Worm (Caenorhabditis elegans) whole organism, young adult: Measurements from ENCODE around the gene dph-5.
A peak's percentile ranks its signal among the peaks of the same experiment; 100 is the strongest.

Experiments
- B0019.2 ChIP-seq: fragments of 200-800 bp; sonication (Bioruptor generic); conservative IDR thresholded peaks from 2 replicates; pipeline ENCODE4 v1.3.6; 2022; ENCODE audit warnings: missing genetic modification reagents, missing genetic modification characterization, missing compliant biosample characterization
- B0261.1 ChIP-seq: sonication (generic microtip); optimal IDR thresholded peaks from 2 replicates; lab custom pipeline; 2016; ENCODE audit warnings: mild to moderate bottlenecking, missing genetic modification characterization, moderate library complexity, missing compliant biosample characterization
- D2030.7 ChIP-seq: fragments of 200-800 bp; sonication (Bioruptor generic); IDR thresholded peaks from 2 replicates; pipeline ENCODE4 v1.3.6; 2022; ENCODE audit warnings: missing genetic modification reagents, missing genetic modification characterization, missing compliant biosample characterization
- F10E7.11 ChIP-seq: sonication (generic microtip); optimal IDR thresholded peaks from 2 replicates; lab custom pipeline; 2017; ENCODE audit warnings: mild to moderate bottlenecking, missing genetic modification characterization, moderate library complexity, missing compliant biosample characterization
- F39B2.1 ChIP-seq: fragments of 200-800 bp; sonication (Bioruptor generic); IDR thresholded peaks from 2 replicates; pipeline ENCODE4 v1.3.6; 2022; ENCODE audit warnings: missing genetic modification reagents, missing genetic modification characterization, missing compliant biosample characterization
- F55B11.4 ChIP-seq: sonication (generic microtip); optimal IDR thresholded peaks from 2 replicates; lab custom pipeline; 2016; ENCODE audit warnings: missing compliant biosample characterization, missing genetic modification characterization, borderline replicate concordance; ENCODE audit not compliant: insufficient read depth
- F57A8.1 ChIP-seq: fragments of 200-800 bp; sonication (Bioruptor generic); optimal IDR thresholded peaks from 2 replicates; lab custom pipeline; 2018; ENCODE audit warnings: mild to moderate bottlenecking, missing genetic modification characterization, moderate library complexity, missing compliant biosample characterization
- F57C9.4 ChIP-seq: sonication (generic microtip); optimal IDR thresholded peaks from 2 replicates; lab custom pipeline; 2017; ENCODE audit warnings: mild to moderate bottlenecking, missing genetic modification characterization, missing compliant biosample characterization
- K12H6.12 ChIP-seq: fragments of 200-800 bp; sonication (Bioruptor generic); optimal IDR thresholded peaks from 2 replicates; lab custom pipeline; 2018; ENCODE audit warnings: mild to moderate bottlenecking, missing genetic modification characterization, missing compliant biosample characterization
- Y53F4B.3 ChIP-seq: fragments of 200-800 bp; sonication (Bioruptor generic); IDR thresholded peaks from 2 replicates; pipeline ENCODE4 v1.3.6; 2022; ENCODE audit warnings: missing genetic modification reagents, missing genetic modification characterization, missing compliant biosample characterization
- Y53G8AR.9 ChIP-seq: fragments of 200-800 bp; sonication (Bioruptor generic); conservative IDR thresholded peaks from 2 replicates; pipeline ENCODE4 v1.3.6; 2022; ENCODE audit warnings: missing genetic modification reagents, missing genetic modification characterization, missing compliant biosample characterization
- Y95B8A.8 ChIP-seq: fragments of 200-800 bp; sonication (Bioruptor generic); IDR thresholded peaks from 2 replicates; pipeline ENCODE4 v1.3.6; 2022; ENCODE audit warnings: missing genetic modification reagents, missing genetic modification characterization, missing compliant biosample characterization
- akir-1 ChIP-seq: fragments of 200-800 bp; sonication (Bioruptor generic); optimal IDR thresholded peaks from 2 replicates; lab custom pipeline; 2018; ENCODE audit warnings: mild to moderate bottlenecking, missing genetic modification characterization, moderate library complexity, missing compliant biosample characterization
- ama-1 ChIP-seq, 3 experiments: fragments of 150-350 bp in 1 of 3; sonication (generic microtip) in 2 of 3; optimal IDR thresholded peaks; 2 replicates each; lab custom pipeline; 2014 to 2018; ENCODE audit warnings: missing biosample characterization in 2 of 3, missing genetic modification characterization in 2 of 3, missing genetic modification reagents in 2 of 3
- atf-7 ChIP-seq: sonication (generic microtip); optimal IDR thresholded peaks from 2 replicates; lab custom pipeline; 2017; ENCODE audit warnings: mild to moderate bottlenecking, missing genetic modification characterization, missing compliant biosample characterization
- athp-1 ChIP-seq: sonication (generic microtip); optimal IDR thresholded peaks from 2 replicates; lab custom pipeline; 2017; ENCODE audit warnings: mild to moderate bottlenecking, missing genetic modification characterization, missing compliant biosample characterization
- cebp-1 ChIP-seq, 2 experiments: fragments of 200-800 bp in 1 of 2; sonication (Bioruptor generic) in 1 of 2; sonication (generic microtip) in 1 of 2; IDR thresholded peaks in 1 of 2; optimal IDR thresholded peaks in 1 of 2; 2 replicates each; pipeline versions ENCODE4 v1.3.6 to Lab custom; 2017 to 2022; ENCODE audit warnings: missing compliant biosample characterization in 2 of 2, missing genetic modification characterization in 2 of 2, mild to moderate bottlenecking in 1 of 2, missing genetic modification reagents in 1 of 2, moderate library complexity in 1 of 2
- ceh-91 ChIP-seq: fragments of 200-800 bp; sonication (Bioruptor generic); IDR thresholded peaks from 2 replicates; pipeline ENCODE4 v1.3.6; 2022; ENCODE audit warnings: missing genetic modification reagents, missing genetic modification characterization, missing compliant biosample characterization
- dpl-1 ChIP-seq: fragments of 150-350 bp; optimal IDR thresholded peaks from 2 replicates; lab custom pipeline; 2014; ENCODE audit warnings: missing biosample characterization, missing genetic modification reagents, missing genetic modification characterization
- efl-1 ChIP-seq: fragments of 150-350 bp; optimal IDR thresholded peaks from 2 replicates; lab custom pipeline; 2014; ENCODE audit warnings: missing biosample characterization, missing genetic modification reagents, missing genetic modification characterization
- egl-18 ChIP-seq: fragments of 200-800 bp; sonication (Bioruptor generic); IDR thresholded peaks from 2 replicates; pipeline ENCODE4 v1.3.6; 2022; ENCODE audit warnings: missing genetic modification reagents, missing genetic modification characterization, missing compliant biosample characterization
- ekl-4 ChIP-seq: fragments of 200-800 bp; sonication (Bioruptor generic); IDR thresholded peaks from 2 replicates; pipeline ENCODE4 v1.3.6; 2022; ENCODE audit warnings: missing genetic modification reagents, missing genetic modification characterization, missing compliant biosample characterization
- fkh-3 ChIP-seq: sonication (generic microtip); optimal IDR thresholded peaks from 2 replicates; lab custom pipeline; 2016; ENCODE audit warnings: mild to moderate bottlenecking, missing genetic modification characterization, missing compliant biosample characterization
- lag-1 ChIP-seq: fragments of 200-800 bp; sonication (Bioruptor generic); IDR thresholded peaks from 2 replicates; pipeline ENCODE4 v1.3.6; 2022; ENCODE audit warnings: missing genetic modification reagents, missing genetic modification characterization, missing compliant biosample characterization
- lin-26 ChIP-seq: fragments of 200-800 bp; sonication (Bioruptor generic); IDR thresholded peaks from 2 replicates; pipeline ENCODE4 v1.3.6; 2022; ENCODE audit warnings: missing genetic modification reagents, missing genetic modification characterization, missing compliant biosample characterization
- lin-54 ChIP-seq: fragments of 200-800 bp; sonication (Bioruptor generic); optimal IDR thresholded peaks from 2 replicates; lab custom pipeline; 2018; ENCODE audit warnings: mild to moderate bottlenecking, missing genetic modification characterization, missing compliant biosample characterization
- lsy-27 ChIP-seq: sonication (generic microtip); optimal IDR thresholded peaks from 2 replicates; lab custom pipeline; 2017; ENCODE audit warnings: missing genetic modification characterization, mild to moderate bottlenecking, missing compliant biosample characterization, antibody characterized with exemption, missing genotype, borderline replicate concordance; ENCODE audit not compliant: insufficient read depth
- madf-10 ChIP-seq: sonication (generic microtip); optimal IDR thresholded peaks from 2 replicates; lab custom pipeline; 2016; ENCODE audit warnings: mild to moderate bottlenecking, missing genetic modification characterization, missing compliant biosample characterization
- madf-3 ChIP-seq: fragments of 200-800 bp; sonication (Bioruptor generic); IDR thresholded peaks from 2 replicates; pipeline ENCODE4 v1.3.6; 2022; ENCODE audit warnings: missing genetic modification reagents, missing genetic modification characterization, missing compliant biosample characterization
- mcd-1 ChIP-seq: fragments of 200-800 bp; sonication (Bioruptor generic); IDR thresholded peaks from 2 replicates; pipeline ENCODE4 v1.3.6; 2022; ENCODE audit warnings: missing genetic modification reagents, missing genetic modification characterization, missing compliant biosample characterization
- mel-28 ChIP-seq: sonication (generic microtip); optimal IDR thresholded peaks from 2 replicates; lab custom pipeline; 2016; ENCODE audit warnings: borderline replicate concordance, mild to moderate bottlenecking, missing genetic modification characterization, missing compliant biosample characterization
- nfya-2 ChIP-seq: fragments of 200-800 bp; sonication (Bioruptor generic); IDR thresholded peaks from 2 replicates; pipeline ENCODE4 v1.3.6; 2022; ENCODE audit warnings: missing genetic modification reagents, missing genetic modification characterization, missing compliant biosample characterization
- nfyb-1 ChIP-seq: fragments of 200-800 bp; sonication (Bioruptor generic); IDR thresholded peaks from 2 replicates; pipeline ENCODE4 v1.3.6; 2022; ENCODE audit warnings: missing genetic modification reagents, missing genetic modification characterization, missing compliant biosample characterization
- nhr-27 ChIP-seq: fragments of 200-800 bp; sonication (Bioruptor generic); optimal IDR thresholded peaks from 2 replicates; lab custom pipeline; 2018; ENCODE audit warnings: mild to moderate bottlenecking, missing genetic modification characterization, moderate library complexity, missing compliant biosample characterization
- tbx-9 ChIP-seq: sonication (generic microtip); optimal IDR thresholded peaks from 2 replicates; lab custom pipeline; 2016; ENCODE audit warnings: borderline replicate concordance, missing genetic modification characterization, inconsistent platforms, missing compliant biosample characterization
- ztf-28 ChIP-seq: fragments of 200-800 bp; sonication (Bioruptor generic); IDR thresholded peaks from 2 replicates; pipeline ENCODE4 v1.3.6; 2022; ENCODE audit warnings: missing genetic modification reagents, missing genetic modification characterization, missing compliant biosample characterization
- ztf-3 ChIP-seq: fragments of 200-800 bp; sonication (Bioruptor generic); optimal IDR thresholded peaks from 2 replicates; lab custom pipeline; 2018; ENCODE audit warnings: mild to moderate bottlenecking, missing genetic modification characterization, missing compliant biosample characterization

The dph-5 gene

ce11 chrII:11347878-11348556 lies 2.0 kb upstream of the dph-5 start, which contains the start of the genes B0491.6 and pigm-1 (continued):
- peak; percentile 72 for TF ChIP-seq efl-1 (GFP tag; lab: Kevin White, UChicago)
- no peak for TF ChIP-seq B0019.2 (GFP tag; lab: Robert Waterston, UW)
- no peak for TF ChIP-seq nhr-27 (tag; lab: Kevin White, UChicago)
- TF ChIP-seq Y53G8AR.9 (GFP tag; lab: Robert Waterston, UW), result no peak
- no peak for TF ChIP-seq ama-1 (optimal IDR thresholded peaks at IDR 0.05; lab: Kevin White, UChicago)
- TF ChIP-seq ama-1 (GFP tag; optimal IDR thresholded peaks at IDR 0.05; lab: Kevin White, UChicago), result no peak
- no peak for TF ChIP-seq nfya-2
- TF ChIP-seq madf-3, result no peak
- no peak for TF ChIP-seq D2030.7 (GFP tag; lab: Robert Waterston, UW)
- no peak for TF ChIP-seq fkh-3 (tag; lab: Kevin White, UChicago)
- TF ChIP-seq akir-1 (GFP tag; lab: Kevin White, UChicago), result no peak
- TF ChIP-seq Y53F4B.3 (GFP tag; lab: Robert Waterston, UW), result no peak
- no peak for TF ChIP-seq mel-28 (tag; lab: Kevin White, UChicago)
- TF ChIP-seq lsy-27 (tag; lab: Kevin White, UChicago), result no peak
- TF ChIP-seq ceh-91 (GFP tag; lab: Robert Waterston, UW), result no peak
- peak; percentile 61; the same call in 1 of the 2 replicates for TF ChIP-seq mcd-1
- no peak for TF ChIP-seq lag-1

DNA sequence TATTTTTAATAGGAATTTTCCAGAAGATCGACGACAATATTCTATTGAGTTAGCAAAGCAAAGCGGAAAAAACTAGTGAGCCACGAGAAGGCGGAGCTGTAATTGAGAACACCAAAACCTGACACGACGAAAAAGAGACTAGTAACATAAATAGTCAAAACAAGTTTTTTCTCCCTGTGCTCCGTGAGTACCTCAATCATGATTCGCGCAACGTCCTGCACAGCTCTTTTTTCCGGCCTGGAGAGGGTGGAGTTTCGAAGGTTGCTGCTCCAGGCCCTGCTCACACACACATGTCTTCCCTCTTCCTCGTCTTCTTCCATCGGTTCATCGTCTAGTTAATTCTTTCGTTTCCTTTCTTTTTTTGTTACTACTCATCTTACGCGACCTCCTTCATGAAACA lies 1.6 kb downstream of the dph-5 start, which contains the start of gene clh-2:
Gene clh-2 (plus strand): TSS at position 301 of the 400 bp plus-strand sequence.
- TF ChIP-seq Y53G8AR.9 (GFP tag; lab: Robert Waterston, UW) (0 out of 2 replicates have a peak, but pooled peaks have one; percentile 40), ztf-3 (no peak)
- TF ChIP-seq, all 124 proteins: peak for 1

DNA sequence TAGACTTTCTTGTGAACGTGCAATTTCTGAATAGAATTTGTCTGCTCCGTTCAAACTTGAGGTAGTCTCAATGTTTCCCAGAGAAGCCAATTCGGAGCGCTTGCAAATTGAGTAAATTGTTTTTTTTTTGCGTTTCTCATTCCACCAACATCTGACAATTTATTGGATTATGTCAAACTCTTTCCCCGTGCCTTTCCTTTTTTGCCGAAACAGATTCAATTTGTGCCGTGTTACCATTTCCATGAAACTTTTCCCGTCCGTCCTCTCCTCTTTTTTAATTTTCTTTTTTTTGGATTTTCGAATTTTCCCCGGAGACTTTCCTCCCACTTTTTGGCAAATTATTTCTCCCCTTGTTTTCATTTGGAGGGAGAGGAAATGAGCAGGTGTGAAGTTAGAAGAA lies 3.5 kb downstream of the dph-5 start:
- no peak for TF ChIP-seq akir-1 (GFP tag; lab: Kevin White, UChicago)
- TF ChIP-seq K12H6.12 (tag; lab: Kevin White, UChicago), result no peak
- no peak for TF ChIP-seq dpl-1 (GFP tag; lab: Kevin White, UChicago)
- TF ChIP-seq B0261.1 (tag; lab: Kevin White, UChicago), result no peak

DNA sequence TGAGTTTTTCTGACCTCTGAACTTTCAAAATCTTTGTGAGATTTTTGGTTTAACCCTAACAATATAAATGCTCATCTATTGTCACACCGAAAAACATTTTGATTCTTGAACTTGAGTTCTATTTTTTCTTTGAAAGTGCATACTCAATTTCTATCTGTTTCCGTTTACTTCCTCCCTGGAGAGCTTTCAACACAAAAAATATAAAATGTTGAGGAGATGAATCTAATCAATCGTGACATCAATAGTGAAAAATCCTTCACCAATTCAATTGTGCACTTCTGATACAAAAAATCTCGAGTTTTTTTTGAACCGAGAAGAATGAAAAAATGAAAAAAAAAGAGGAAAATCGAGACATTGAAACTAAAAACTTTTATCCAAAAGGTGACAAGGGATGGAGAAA lies 11.8 kb downstream of the dph-5 start:
- TF ChIP-seq tbx-9 (tag; lab: Kevin White, UChicago) (no peak), cebp-1 (GFP tag; IDR thresholded peaks at IDR 0.05; lab: Robert Waterston, UW) (no peak), cebp-1 (tag; optimal IDR thresholded peaks at IDR 0.05; lab: Kevin White, UChicago) (no peak), F10E7.11 (tag; lab: Kevin White, UChicago) (no peak), F55B11.4 (tag; lab: Kevin White, UChicago) (no peak), lin-54 (no peak), athp-1 (no peak), F57C9.4 (tag; lab: Kevin White, UChicago) (no peak), F39B2.1 (GFP tag; lab: Robert Waterston, UW) (no peak), madf-10 (tag; lab: Kevin White, UChicago) (no peak), egl-18 (GFP tag; lab: Robert Waterston, UW) (no peak), nfyb-1 (GFP tag; lab: Robert Waterston, UW) (no peak), ztf-28 (GFP tag; lab: Robert Waterston, UW) (no peak), F57A8.1 (GFP tag; lab: Kevin White, UChicago) (no peak), atf-7 (no peak), ekl-4 (no peak), Y95B8A.8 (GFP tag; lab: Robert Waterston, UW) (no peak), lin-26 (GFP tag; lab: Robert Waterston, UW) (no peak)
